Worm (Caenorhabditis elegans): ENCODE data around the gene kat-1.

The kat-1 gene

DNA sequence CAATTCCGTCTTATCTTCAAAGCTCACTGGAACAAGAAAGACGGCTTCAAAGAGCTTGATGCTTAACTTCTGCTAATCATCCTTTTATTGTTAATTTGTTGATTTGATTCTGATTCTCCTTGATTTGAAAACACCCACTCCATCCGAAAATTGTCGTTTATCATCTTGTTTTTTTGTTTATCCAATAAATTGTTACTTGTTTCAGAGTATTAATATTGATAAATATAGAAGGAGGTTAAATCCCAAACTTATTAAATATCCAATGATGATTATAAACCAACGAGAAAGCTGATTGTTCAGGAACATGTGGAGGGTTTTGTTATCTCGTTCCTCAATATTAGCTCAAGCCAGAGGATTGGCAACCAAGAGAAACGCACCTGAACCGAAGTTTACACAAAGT is 39.2 kb downstream of the kat-1 start, which contains the start of gene F10E7.6:
TSS of gene F10E7.6 (plus strand) at position 301 of the 400 bp plus-strand sequence.
- no peak for TF ChIP-seq ceh-82 (tag; optimal IDR thresholded peaks at IDR 0.05)
- no peak for TF ChIP-seq eor-1 (tag; optimal IDR thresholded peaks at IDR 0.05)
- no peak for TF ChIP-seq nhr-43 (tag; optimal IDR thresholded peaks at IDR 0.05; ENCODE audit: poor library complexity, severe bottlenecking)
- no peak for TF ChIP-seq ztf-11 (tag; optimal IDR thresholded peaks at IDR 0.05)
- TF ChIP-seq nhr-76 (tag; optimal IDR thresholded peaks at IDR 0.05) = no peak
- no peak for TF ChIP-seq nhr-25 (tag; optimal IDR thresholded peaks at IDR 0.05)
- TF ChIP-seq nhr-11 (tag; optimal IDR thresholded peaks at IDR 0.05) = no peak
- no peak for TF ChIP-seq sea-2 (GFP tag; optimal IDR thresholded peaks at IDR 0.05)
- TF ChIP-seq ztf-4 (tag; optimal IDR thresholded peaks at IDR 0.05) = no peak
- no peak for TF ChIP-seq pha-4 (tag; optimal IDR thresholded peaks at IDR 0.05)
- no peak for TF ChIP-seq snpc-4 (tag; optimal IDR thresholded peaks at IDR 0.05)
- no peak for TF ChIP-seq ceh-28 (tag; optimal IDR thresholded peaks at IDR 0.05)

DNA sequence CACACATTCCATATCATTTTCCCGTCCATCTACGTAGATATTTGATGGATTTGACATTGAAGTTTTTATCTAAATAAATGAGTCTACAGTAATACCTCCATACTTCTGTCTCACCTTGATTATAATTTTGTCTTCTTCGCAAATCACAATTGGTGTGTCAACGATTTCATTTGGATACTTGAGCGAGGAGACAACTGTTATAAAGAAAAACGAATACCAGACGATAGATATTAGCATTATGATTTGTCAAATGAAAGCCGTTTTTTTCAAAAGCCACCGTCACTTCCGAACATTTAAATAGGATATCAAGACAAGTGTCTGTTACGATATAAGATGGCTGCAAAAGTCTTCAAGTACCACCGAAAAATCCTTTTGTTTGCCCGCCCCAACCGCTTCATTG is 42.0 kb downstream of the kat-1 start, which contains the start of gene cutl-5:
TSS of gene cutl-5 (minus strand) at position 269 of the 400 bp plus-strand sequence.
- TF ChIP-seq sea-2 (GFP tag; optimal IDR thresholded peaks at IDR 0.05) (no peak), lin-39 (tag; optimal IDR thresholded peaks at IDR 0.05) (no peak), nhr-77 (tag; optimal IDR thresholded peaks at IDR 0.05) (no peak), fkh-10 (GFP tag; optimal IDR thresholded peaks at IDR 0.05) (no peak), ceh-28 (tag; optimal IDR thresholded peaks at IDR 0.05) (no peak), R02D3.7 (tag; optimal IDR thresholded peaks at IDR 0.05) (no peak), nhr-25 (tag; optimal IDR thresholded peaks at IDR 0.05) (no peak), lsy-12 (tag; optimal IDR thresholded peaks at IDR 0.05) (no peak), ztf-11 (tag; optimal IDR thresholded peaks at IDR 0.05) (no peak), jun-1 (tag; optimal IDR thresholded peaks at IDR 0.05) (no peak)

DNA sequence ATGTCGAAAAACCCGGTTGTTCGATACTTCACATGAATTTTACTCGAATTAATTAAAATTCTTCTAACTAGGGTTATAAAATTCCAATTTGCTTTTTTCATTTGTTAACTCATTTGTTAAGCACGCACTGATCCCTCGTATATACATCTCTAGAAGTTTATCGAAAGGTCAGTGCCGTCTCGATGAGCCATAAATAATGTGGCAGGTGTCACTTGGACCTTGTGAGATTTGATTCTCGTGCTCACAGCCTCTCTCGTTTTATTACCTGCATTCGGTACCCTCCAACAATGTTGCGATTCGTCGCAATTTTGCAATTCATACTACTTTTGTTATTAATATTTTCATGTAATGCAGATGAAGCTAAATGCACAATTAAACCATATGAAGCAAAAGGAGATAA is 42.7 kb downstream of the kat-1 start, which contains the start of gene spon-1:
TSS of gene spon-1 (plus strand) at position 208 of the 400 bp plus-strand sequence.
- TF ChIP-seq R02D3.7 (tag; optimal IDR thresholded peaks at IDR 0.05) (no peak), elt-1 (tag; optimal IDR thresholded peaks at IDR 0.05) (no peak), lsy-12 (tag; optimal IDR thresholded peaks at IDR 0.05) (no peak), ceh-16 (tag; optimal IDR thresholded peaks at IDR 0.05) (no peak)

DNA sequence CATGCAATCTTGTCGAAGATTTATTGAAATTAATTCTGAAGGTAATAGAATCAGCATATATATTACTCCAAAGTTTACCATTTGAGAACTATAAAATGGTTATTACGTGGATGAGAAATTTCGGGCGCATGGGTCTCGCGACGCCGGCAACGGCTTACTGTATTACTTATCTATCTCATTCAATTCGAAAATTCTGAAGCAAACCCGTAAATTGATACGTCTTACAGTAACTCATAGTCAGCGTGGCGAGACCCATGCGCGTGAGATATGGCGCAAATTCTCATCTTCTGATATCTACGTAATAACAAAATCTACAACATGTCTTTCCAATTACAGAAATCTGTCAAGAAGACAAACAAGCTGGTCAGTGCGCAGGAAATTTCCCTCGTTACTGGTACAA is 45.9 kb downstream of the kat-1 start:
- TF ChIP-seq nhr-28 (tag; optimal IDR thresholded peaks at IDR 0.05) = no peak
- TF ChIP-seq egl-5 (tag; optimal IDR thresholded peaks at IDR 0.05) = no peak
- TF ChIP-seq nhr-43 (tag; optimal IDR thresholded peaks at IDR 0.05; ENCODE audit: poor library complexity, severe bottlenecking) = no peak
- no peak for TF ChIP-seq ceh-82 (tag; optimal IDR thresholded peaks at IDR 0.05)
- no peak for TF ChIP-seq pqm-1 (tag; optimal IDR thresholded peaks at IDR 0.05)
- TF ChIP-seq nhr-11 (tag; optimal IDR thresholded peaks at IDR 0.05) = no peak
- no peak for TF ChIP-seq ztf-4 (tag; optimal IDR thresholded peaks at IDR 0.05)

DNA sequence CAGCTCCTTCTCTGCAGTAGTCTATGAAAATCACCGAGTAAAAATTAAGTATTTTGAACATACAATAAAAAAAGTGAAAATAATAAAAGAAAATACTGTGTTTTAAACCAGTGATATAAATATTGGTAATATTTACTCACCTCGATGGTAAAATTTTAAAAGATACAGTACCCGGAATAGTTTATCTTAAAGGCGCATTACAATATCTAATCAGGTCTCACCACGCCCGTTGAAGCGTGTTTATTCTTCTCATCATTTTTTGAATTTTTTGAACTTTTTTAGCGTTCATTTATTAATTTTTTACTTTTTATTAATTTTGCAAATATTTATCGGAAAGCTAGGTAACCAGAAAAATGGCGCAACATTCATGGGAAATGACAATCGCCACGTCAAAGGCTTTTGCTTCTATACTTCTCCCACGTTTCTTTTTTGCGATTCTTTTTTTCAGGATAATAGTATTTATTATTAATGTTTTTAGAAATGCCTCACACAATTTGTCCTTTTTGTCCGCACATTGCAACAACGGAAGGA is 48.2 kb downstream of the kat-1 start, which contains the start of gene F10E7.2:
TSS of gene F10E7.2 (plus strand) at position 481 of the 531 bp plus-strand sequence.
- TF ChIP-seq ztf-4 (tag; optimal IDR thresholded peaks at IDR 0.05) (no peak), ceh-28 (tag; optimal IDR thresholded peaks at IDR 0.05) (no peak), ZK546.5 (tag; optimal IDR thresholded peaks at IDR 0.05) (no peak), unc-39 (tag; optimal IDR thresholded peaks at IDR 0.05) (no peak), aly-2 (tag; optimal IDR thresholded peaks at IDR 0.05) (no peak), daf-12 (tag; optimal IDR thresholded peaks at IDR 0.05) (no peak), nhr-77 (tag; optimal IDR thresholded peaks at IDR 0.05) (no peak), sea-2 (GFP tag; optimal IDR thresholded peaks at IDR 0.05) (no peak), ceh-82 (tag; optimal IDR thresholded peaks at IDR 0.05) (no peak), hmg-11 (tag; optimal IDR thresholded peaks at IDR 0.05) (no peak), nhr-43 (tag; optimal IDR thresholded peaks at IDR 0.05; ENCODE audit: poor library complexity, severe bottlenecking) (no peak), ceh-9 (tag; optimal IDR thresholded peaks at IDR 0.05) (no peak), nhr-11 (tag; optimal IDR thresholded peaks at IDR 0.05) (no peak), zag-1 (tag; optimal IDR thresholded peaks at IDR 0.05) (no peak), fos-1 (tag; optimal IDR thresholded peaks at IDR 0.05) (no peak), nhr-23 (tag; optimal IDR thresholded peaks at IDR 0.05) (no peak)

Data from whole organism, L3 larva.